Worm (Caenorhabditis elegans) whole organism, L3 larva: ENCODE data around the gene B0334.13.

Source experiments
- R02D3.7 ChIP-seq: fragments of 150-350 bp; optimal IDR thresholded peaks from 2 replicates; lab custom pipeline; 2014; ENCODE audit warnings: missing biosample characterization, missing genetic modification characterization
- ZK546.5 ChIP-seq: sonication (generic microtip); optimal IDR thresholded peaks from 2 replicates; lab custom pipeline; 2017; ENCODE audit warnings: missing biosample characterization, missing genetic modification characterization
- aly-2 ChIP-seq: fragments of 150-350 bp; optimal IDR thresholded peaks from 2 replicates; lab custom pipeline; 2014; ENCODE audit warnings: missing biosample characterization, missing genetic modification characterization
- ama-1 ChIP-seq: fragments of 150-350 bp; optimal IDR thresholded peaks from 2 replicates; lab custom pipeline; 2018
- ceh-28 ChIP-seq: fragments of 150-350 bp; optimal IDR thresholded peaks from 2 replicates; lab custom pipeline; 2014; ENCODE audit warnings: missing biosample characterization, missing genetic modification reagents, missing genetic modification characterization
- ceh-82 ChIP-seq: fragments of 150-350 bp; optimal IDR thresholded peaks from 2 replicates; lab custom pipeline; 2014; ENCODE audit warnings: missing biosample characterization, missing genetic modification characterization
- daf-12 ChIP-seq: fragments of 150-350 bp; optimal IDR thresholded peaks from 2 replicates; lab custom pipeline; 2014; ENCODE audit warnings: missing biosample characterization, missing genetic modification reagents, missing genetic modification characterization
- egl-27 ChIP-seq: sonication (generic microtip); optimal IDR thresholded peaks from 4 replicates; lab custom pipeline; 2017; ENCODE audit warnings: missing biosample characterization, missing genetic modification reagents, missing genetic modification characterization
- egl-5 ChIP-seq: fragments of 150-350 bp; optimal IDR thresholded peaks from 2 replicates; lab custom pipeline; 2017; ENCODE audit warnings: missing biosample characterization, missing genetic modification reagents, missing genetic modification characterization, inconsistent platforms
- elt-1 ChIP-seq: fragments of 150-350 bp; optimal IDR thresholded peaks from 2 replicates; lab custom pipeline; 2014; ENCODE audit warnings: missing biosample characterization, missing genetic modification characterization
- elt-2 ChIP-seq: sonication (generic microtip); optimal IDR thresholded peaks from 2 replicates; lab custom pipeline; 2016; ENCODE audit warnings: missing genetic modification reagents, mild to moderate bottlenecking, missing genetic modification characterization, missing compliant biosample characterization
- elt-3 ChIP-seq, 3 experiments: fragments of 150-350 bp in 1 of 3; sonication (generic microtip) in 2 of 3; optimal IDR thresholded peaks; 2 replicates in 2 of 3; 4 replicates in 1 of 3; lab custom pipeline; 2014 to 2017; ENCODE audit warnings: missing biosample characterization in 3 of 3, missing genetic modification characterization in 3 of 3
- eor-1 ChIP-seq, 2 experiments: fragments of 150-350 bp; optimal IDR thresholded peaks; 2 replicates each; lab custom pipeline; 2014 to 2018; ENCODE audit warnings: missing biosample characterization in 2 of 2, missing genetic modification characterization in 2 of 2
- fkh-10 ChIP-seq: sonication (generic microtip); optimal IDR thresholded peaks from 2 replicates; lab custom pipeline; 2017; ENCODE audit warnings: missing biosample characterization, missing genetic modification reagents, missing genetic modification characterization
- fkh-2 ChIP-seq: fragments of 150-350 bp; optimal IDR thresholded peaks from 2 replicates; lab custom pipeline; 2014; ENCODE audit warnings: missing biosample characterization, missing genetic modification reagents, missing genetic modification characterization
- fos-1 ChIP-seq: fragments of 150-350 bp; optimal IDR thresholded peaks from 2 replicates; lab custom pipeline; 2014; ENCODE audit warnings: missing biosample characterization, missing genetic modification characterization
- hmg-11 ChIP-seq: sonication (generic microtip); optimal IDR thresholded peaks from 2 replicates; lab custom pipeline; 2016; ENCODE audit warnings: missing genetic modification characterization, missing compliant biosample characterization
- jun-1 ChIP-seq: fragments of 150-350 bp; optimal IDR thresholded peaks from 2 replicates; lab custom pipeline; 2014; ENCODE audit warnings: missing biosample characterization, missing genetic modification reagents, missing genetic modification characterization
- lin-15B ChIP-seq: fragments of 150-350 bp; optimal IDR thresholded peaks from 2 replicates; lab custom pipeline; 2014; ENCODE audit warnings: missing biosample characterization, missing genetic modification characterization
- lin-39 ChIP-seq: fragments of 150-350 bp; optimal IDR thresholded peaks from 2 replicates; lab custom pipeline; 2018; ENCODE audit warnings: missing biosample characterization, missing genetic modification reagents, missing genetic modification characterization
- lsy-12 ChIP-seq: sonication (generic microtip); optimal IDR thresholded peaks from 2 replicates; lab custom pipeline; 2016; ENCODE audit warnings: mild to moderate bottlenecking, missing genetic modification characterization, missing compliant biosample characterization
- mdl-1 ChIP-seq: fragments of 150-350 bp; optimal IDR thresholded peaks from 2 replicates; lab custom pipeline; 2014; ENCODE audit warnings: missing biosample characterization, missing genetic modification characterization
- mml-1 ChIP-seq: fragments of 150-350 bp; sonication (generic microtip); optimal IDR thresholded peaks from 3 replicates; lab custom pipeline; 2014; ENCODE audit warnings: missing biosample characterization, missing genetic modification characterization
- nfya-1 ChIP-seq: sonication (generic microtip); optimal IDR thresholded peaks from 2 replicates; lab custom pipeline; 2017; ENCODE audit warnings: missing genetic modification characterization, mild to moderate bottlenecking, missing compliant biosample characterization, antibody characterized with exemption, moderate library complexity; ENCODE audit not compliant: insufficient read depth
- nhr-11 ChIP-seq: fragments of 150-350 bp; optimal IDR thresholded peaks from 2 replicates; lab custom pipeline; 2014; ENCODE audit warnings: missing biosample characterization, missing genetic modification characterization
- nhr-12 ChIP-seq: fragments of 150-350 bp; optimal IDR thresholded peaks from 2 replicates; lab custom pipeline; 2014; ENCODE audit warnings: missing biosample characterization, missing genetic modification characterization
- nhr-23 ChIP-seq: fragments of 150-350 bp; optimal IDR thresholded peaks from 2 replicates; lab custom pipeline; 2014; ENCODE audit warnings: missing biosample characterization, missing genetic modification reagents, missing genetic modification characterization
- nhr-237 ChIP-seq: fragments of 150-350 bp; optimal IDR thresholded peaks from 2 replicates; lab custom pipeline; 2014; ENCODE audit warnings: missing biosample characterization, missing genetic modification characterization
- nhr-25 ChIP-seq: sonication (generic microtip); optimal IDR thresholded peaks from 2 replicates; lab custom pipeline; 2017; ENCODE audit warnings: missing biosample characterization, missing genetic modification characterization
- nhr-28 ChIP-seq: fragments of 150-350 bp; optimal IDR thresholded peaks from 2 replicates; lab custom pipeline; 2014; ENCODE audit warnings: missing biosample characterization, missing genetic modification characterization
- nhr-43 ChIP-seq: sonication (generic microtip); optimal IDR thresholded peaks from 2 replicates; lab custom pipeline; 2016; ENCODE audit warnings: mild to moderate bottlenecking, missing genetic modification characterization, missing compliant biosample characterization; ENCODE audit not compliant: poor library complexity, severe bottlenecking
- nhr-76 ChIP-seq: fragments of 150-350 bp; sonication (generic microtip); optimal IDR thresholded peaks from 5 replicates; lab custom pipeline; 2014; ENCODE audit warnings: missing biosample characterization, missing genetic modification characterization
- nhr-77 ChIP-seq: fragments of 150-350 bp; optimal IDR thresholded peaks from 2 replicates; lab custom pipeline; 2014; ENCODE audit warnings: missing biosample characterization, missing genetic modification characterization
- pha-4 ChIP-seq: fragments of 150-350 bp; optimal IDR thresholded peaks from 2 replicates; lab custom pipeline; 2014; ENCODE audit warnings: missing biosample characterization, missing genetic modification reagents, missing genetic modification characterization
- pqm-1 ChIP-seq: fragments of 150-350 bp; optimal IDR thresholded peaks from 2 replicates; lab custom pipeline; 2017; ENCODE audit warnings: missing biosample characterization, missing genetic modification characterization, inconsistent platforms
- sea-2 ChIP-seq: fragments of 150-350 bp; sonication (generic microtip); optimal IDR thresholded peaks from 4 replicates; lab custom pipeline; 2014; ENCODE audit warnings: missing biosample characterization, missing genetic modification reagents, missing genetic modification characterization
- skn-1 ChIP-seq: fragments of 150-350 bp; optimal IDR thresholded peaks from 2 replicates; lab custom pipeline; 2014; ENCODE audit warnings: missing biosample characterization, missing genetic modification characterization
- snpc-4 ChIP-seq: fragments of 150-350 bp; optimal IDR thresholded peaks from 2 replicates; lab custom pipeline; 2014; ENCODE audit warnings: missing biosample characterization, missing genetic modification characterization
- tbx-2 ChIP-seq: sonication (generic microtip); optimal IDR thresholded peaks from 2 replicates; lab custom pipeline; 2016; ENCODE audit warnings: mild to moderate bottlenecking, missing genetic modification characterization, missing compliant biosample characterization
- unc-62 ChIP-seq: fragments of 150-350 bp; sonication (generic microtip); optimal IDR thresholded peaks from 4 replicates; lab custom pipeline; 2014; ENCODE audit warnings: missing biosample characterization, missing genetic modification reagents, missing genetic modification characterization
- zag-1 ChIP-seq: fragments of 150-350 bp; optimal IDR thresholded peaks from 2 replicates; lab custom pipeline; 2014; ENCODE audit warnings: missing biosample characterization, missing genetic modification characterization
- ztf-11 ChIP-seq: fragments of 150-350 bp; optimal IDR thresholded peaks from 2 replicates; lab custom pipeline; 2014; ENCODE audit warnings: missing biosample characterization, missing genetic modification characterization
- ztf-4 ChIP-seq: fragments of 150-350 bp; optimal IDR thresholded peaks from 2 replicates; lab custom pipeline; 2014; ENCODE audit warnings: missing biosample characterization, missing genetic modification characterization

Gene B0334.13

ce11 chrII:11467541-11467940 is 20.6 kb upstream of the B0334.13 start, which contains the start of gene klp-17:
Gene klp-17 (minus strand): TSS chrII:11467641.
- TF ChIP-seq elt-2 (tag; lab: Kevin White, UChicago) = no peak
- TF ChIP-seq nhr-12 = no peak
- TF ChIP-seq mdl-1 (tag; lab: Kevin White, UChicago) = no peak
- no peak for TF ChIP-seq ceh-28
- no peak for TF ChIP-seq tbx-2 (tag; lab: Kevin White, UChicago)

ce11 chrII:11469574-11470108 is 18.5 kb upstream of the B0334.13 start, which contains the start of gene cisd-1:
Gene cisd-1 (minus strand): TSS chrII:11469624.
- TF ChIP-seq elt-1 (no peak), mml-1 (no peak), pha-4 (tag; lab: Kevin White, UChicago) (peak; percentile 27), egl-5 (tag; lab: Kevin White, UChicago) (no peak), elt-2 (tag; lab: Kevin White, UChicago) (peak; percentile 65), nhr-11 (tag; lab: Kevin White, UChicago) (no peak), nfya-1 (tag; lab: Kevin White, UChicago) (peak; percentile 21), jun-1 (tag; lab: Kevin White, UChicago) (no peak), pqm-1 (peak; percentile 52)

- TF ChIP-seq tbx-2 (tag; lab: Kevin White, UChicago) (no peak), nhr-28 (tag; lab: Kevin White, UChicago) (no peak), fos-1 (tag; lab: Kevin White, UChicago) (no peak), egl-5 (tag; lab: Kevin White, UChicago) (no peak), mml-1 (no peak), unc-62 (GFP tag; lab: Kevin White, UChicago) (no peak), elt-3 (tag; optimal IDR thresholded peaks at IDR 0.05; lab: Kevin White, UChicago) (no peak), nhr-25 (tag; lab: Kevin White, UChicago) (no peak), mdl-1 (tag; lab: Kevin White, UChicago) (no peak), lsy-12 (no peak), fkh-2 (no peak), nhr-43 (tag; lab: Kevin White, UChicago) (no peak), R02D3.7 (no peak), jun-1 (tag; lab: Kevin White, UChicago) (no peak), skn-1 (tag; lab: Kevin White, UChicago) (no peak)
Observed at ce11 chrII:11471916-11472315, 16.2 kb upstream of the B0334.13 start, which contains the start of gene mfn-1. Gene mfn-1 (minus strand): TSS chrII:11472016.

DNA sequence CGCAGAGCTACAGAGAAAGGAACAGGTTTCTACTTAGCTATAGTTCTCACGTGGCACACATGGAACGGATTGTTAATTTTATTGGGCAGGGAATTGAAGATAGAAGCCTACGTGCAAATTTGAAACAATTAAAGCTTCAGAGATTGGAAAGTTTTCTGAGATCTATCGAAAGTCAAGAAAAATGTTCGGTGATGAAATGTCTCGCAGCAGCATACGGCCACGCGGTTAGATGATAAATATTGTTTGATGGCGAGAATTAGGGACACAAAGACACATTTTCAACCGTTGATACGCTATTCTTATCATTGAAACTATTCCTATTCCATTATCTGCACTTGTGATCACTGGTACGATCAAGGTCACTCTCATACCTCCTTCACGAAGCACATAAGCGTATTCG is 15.6 kb upstream of the B0334.13 start:
- no peak for TF ChIP-seq zag-1 (tag; lab: Kevin White, UChicago)
- TF ChIP-seq hmg-11 (tag; lab: Kevin White, UChicago) = no peak
- no peak for TF ChIP-seq ama-1 (lab: Kevin White, UChicago)
- no peak for TF ChIP-seq elt-1
- TF ChIP-seq skn-1 (tag; lab: Kevin White, UChicago) = peak; percentile 15
- no peak for TF ChIP-seq ztf-4 (tag; lab: Kevin White, UChicago)
- no peak for TF ChIP-seq R02D3.7
- no peak for TF ChIP-seq nhr-77 (tag; lab: Kevin White, UChicago)
- TF ChIP-seq nhr-23 (tag; lab: Kevin White, UChicago) = no peak
- TF ChIP-seq ceh-82 (tag; lab: Kevin White, UChicago) = no peak
- no peak for TF ChIP-seq nhr-11 (tag; lab: Kevin White, UChicago)
- no peak for TF ChIP-seq fos-1 (tag; lab: Kevin White, UChicago)
- TF ChIP-seq lsy-12 = no peak
- peak; percentile 77 for TF ChIP-seq elt-2 (tag; lab: Kevin White, UChicago)
- no peak for TF ChIP-seq egl-27 (tag; lab: Kevin White, UChicago)
- no peak for TF ChIP-seq tbx-2 (tag; lab: Kevin White, UChicago)
- no peak for TF ChIP-seq eor-1 (tag; optimal IDR thresholded peaks at IDR 0.05; lab: Kevin White, UChicago)
- TF ChIP-seq nfya-1 (tag; lab: Kevin White, UChicago) = no peak
- no peak for TF ChIP-seq nhr-28 (tag; lab: Kevin White, UChicago)
- TF ChIP-seq nhr-12 = no peak
- TF ChIP-seq unc-62 (GFP tag; lab: Kevin White, UChicago) = no peak
- TF ChIP-seq lin-15B (tag; lab: Kevin White, UChicago) = no peak
- TF ChIP-seq mdl-1 (tag; lab: Kevin White, UChicago) = peak; percentile 4
- no peak for TF ChIP-seq lin-39 (tag; lab: Kevin White, UChicago)
- TF ChIP-seq aly-2 (tag; lab: Kevin White, UChicago) = no peak
- TF ChIP-seq fkh-2 = no peak
- no peak for TF ChIP-seq ZK546.5 (tag; lab: Kevin White, UChicago)
- TF ChIP-seq nhr-76 (tag; lab: Kevin White, UChicago) = no peak
- no peak for TF ChIP-seq daf-12 (tag; lab: Kevin White, UChicago)
- peak; percentile 5 for TF ChIP-seq pha-4 (tag; lab: Kevin White, UChicago)
- peak; percentile 75 for TF ChIP-seq nhr-43 (tag; lab: Kevin White, UChicago)
- TF ChIP-seq ceh-28 = no peak
- no peak for TF ChIP-seq egl-5 (tag; lab: Kevin White, UChicago)
- TF ChIP-seq ztf-11 (tag; lab: Kevin White, UChicago) = no peak
- TF ChIP-seq nhr-237 = no peak
- TF ChIP-seq snpc-4 (tag; lab: Kevin White, UChicago) = peak; percentile 47
- TF ChIP-seq mml-1 = no peak
- TF ChIP-seq fkh-10 (GFP tag; lab: Kevin White, UChicago) = no peak
- TF ChIP-seq nhr-25 (tag; lab: Kevin White, UChicago) = peak; percentile 51
- TF ChIP-seq sea-2 (GFP tag; lab: Kevin White, UChicago) = no peak
